Fruit fly (Drosophila melanogaster): ENCODE measurements around the gene unc-13-4A.

unc-13-4A gene

dm6 chr3L:7323348-7323747 is 10.7 kb upstream of the unc-13-4A start, which contains the start of the genes RhoGEF4 and Rint1 (continued):
- TF ChIP-seq ftz-f1 (GFP tag; optimal IDR thresholded peaks at IDR 0.05), result no peak
- TF ChIP-seq CG7839 (tag; optimal IDR thresholded peaks at IDR 0.05), result peak; percentile 72
- no peak for TF ChIP-seq eyg (GFP tag; optimal IDR thresholded peaks at IDR 0.05)
- no peak for TF ChIP-seq CG34224 (GFP tag; IDR thresholded peaks at IDR 0.05; ENCODE audit: partially characterized antibody)
- peak; percentile 36 for TF ChIP-seq cato (GFP tag; optimal IDR thresholded peaks at IDR 0.05; ENCODE audit: borderline replicate concordance)
- TF ChIP-seq gce (GFP tag; IDR thresholded peaks at IDR 0.05), result no peak
- no peak for TF ChIP-seq CG13894 (tag; optimal IDR thresholded peaks at IDR 0.05)
- TF ChIP-seq CG9817 (tag; optimal IDR thresholded peaks at IDR 0.05), result peak; percentile 71
- peak; percentile 87 for TF ChIP-seq sens (GFP tag)
- peak; percentile 78 for TF ChIP-seq sob (GFP tag; IDR thresholded peaks at IDR 0.05)
- peak; percentile 38; the same call in 1 of the 3 replicates for TF ChIP-seq knrl (GFP tag; IDR thresholded peaks at IDR 0.05; ENCODE audit: partially characterized antibody)
- TF ChIP-seq CG1603 (tag; optimal IDR thresholded peaks at IDR 0.05), result no peak
- TF ChIP-seq yki (optimal IDR thresholded peaks at IDR 0.05), result no peak
- peak; percentile 39; the same call in 2 of the 3 replicates for TF ChIP-seq CG14050 (GFP tag; IDR thresholded peaks at IDR 0.05)
- TF ChIP-seq luna (GFP tag; optimal IDR thresholded peaks at IDR 0.05), result no peak
- TF ChIP-seq gro (GFP tag; optimal IDR thresholded peaks at IDR 0.05), result no peak
- TF ChIP-seq fd64A (GFP tag; optimal IDR thresholded peaks at IDR 0.05), result no peak
- no peak for TF ChIP-seq CG17568 (GFP tag; optimal IDR thresholded peaks at IDR 0.05)
- TF ChIP-seq chm (GFP tag; IDR thresholded peaks at IDR 0.05), result no peak
- peak; percentile 28 for TF ChIP-seq lab (GFP tag; optimal IDR thresholded peaks at IDR 0.05)
- peak; percentile 18 for TF ChIP-seq CG3065 (GFP tag; optimal IDR thresholded peaks at IDR 0.05)
- TF ChIP-seq CG16863 (GFP tag; optimal IDR thresholded peaks at IDR 0.05), result no peak
- TF ChIP-seq CkIIα-i1 (GFP tag; IDR thresholded peaks at IDR 0.05), result no peak
- no peak for TF ChIP-seq emc (GFP tag; optimal IDR thresholded peaks at IDR 0.05)
- TF ChIP-seq lola (GFP tag; optimal IDR thresholded peaks at IDR 0.05), result peak in 1 of 3 experiments; percentile 70
- TF ChIP-seq Ada2b (GFP tag; IDR thresholded peaks at IDR 0.05), result peak; percentile 70
- TF ChIP-seq Nf-YB (GFP tag; optimal IDR thresholded peaks at IDR 0.05), result peak; percentile 31
- no peak for TF ChIP-seq Lim3 (GFP tag; IDR thresholded peaks at IDR 0.05)
- no peak for TF ChIP-seq ERR (GFP tag; optimal IDR thresholded peaks at IDR 0.05)
- peak; percentile 81; the same call in 2 of the 3 replicates for TF ChIP-seq Dbx (GFP tag; IDR thresholded peaks at IDR 0.05)
- peak; percentile 48; the same call in 1 of the 2 replicates for TF ChIP-seq klu (GFP tag; IDR thresholded peaks at IDR 0.05)
- peak; percentile 22 for TF ChIP-seq shn (GFP tag; optimal IDR thresholded peaks at IDR 0.05)
- TF ChIP-seq croc (GFP tag; conservative IDR thresholded peaks at IDR 0.05), result peak; percentile 47; the same call in 1 of the 3 replicates
- peak; percentile 46 for TF ChIP-seq CG33557 (GFP tag; optimal IDR thresholded peaks at IDR 0.05)
- no peak for TF ChIP-seq CG8765 (GFP tag; IDR thresholded peaks at IDR 0.05)
- TF ChIP-seq CG1602 (GFP tag; optimal IDR thresholded peaks at IDR 0.05), result peak; percentile 73
- TF ChIP-seq onecut (GFP tag; IDR thresholded peaks at IDR 0.05), result no peak
- peak; percentile 92 for TF ChIP-seq CG4617 (GFP tag; optimal IDR thresholded peaks at IDR 0.05; ENCODE audit: borderline replicate concordance)
- TF ChIP-seq CG8478 (optimal IDR thresholded peaks at IDR 0.05), result no peak
- no peak for TF ChIP-seq HLHmδ (GFP tag; optimal IDR thresholded peaks at IDR 0.05)
- peak; percentile 27 for TF ChIP-seq CG9437 (GFP tag; optimal IDR thresholded peaks at IDR 0.05)
- TF ChIP-seq CG15479 (GFP tag; optimal IDR thresholded peaks at IDR 0.05), result no peak
- no peak for TF ChIP-seq CG7271 (tag; optimal IDR thresholded peaks at IDR 0.05)
- peak; percentile 56 for TF ChIP-seq CG7556 (GFP tag; optimal IDR thresholded peaks at IDR 0.05)
- TF ChIP-seq CG10654 (GFP tag; optimal IDR thresholded peaks at IDR 0.05), result peak; percentile 60
- TF ChIP-seq CG15073 (GFP tag; optimal IDR thresholded peaks at IDR 0.05), result no peak
- TF ChIP-seq oc (tag; optimal IDR thresholded peaks at IDR 0.05), result no peak
- peak; percentile 79 for TF ChIP-seq CG14441 (GFP tag; IDR thresholded peaks at IDR 0.05)
- TF ChIP-seq CG34422 (GFP tag; IDR thresholded peaks at IDR 0.05), result peak; percentile 76; the same call in 2 of the 3 replicates
- TF ChIP-seq B-H1 (GFP tag; IDR thresholded peaks at IDR 0.05), result peak; percentile 36; the same call in 2 of the 3 replicates
- TF ChIP-seq CG8359 (GFP tag; optimal IDR thresholded peaks at IDR 0.05; ENCODE audit: borderline replicate concordance), result no peak
- no peak for TF ChIP-seq CG9876 (GFP tag; optimal IDR thresholded peaks at IDR 0.05)
